Fruit fly (Drosophila melanogaster) whole organism, embryonic: ENCODE measurements around the gene djl.

Experiments
- Abd-B ChIP-seq: fragments of 200-800 bp; sonication (Bioruptor generic); optimal IDR thresholded peaks from 2 replicates; lab custom pipeline; 2018; ENCODE audit warnings: missing biosample characterization, mild to moderate bottlenecking, missing genetic modification characterization, moderate library complexity
- Atf6 ChIP-seq: fragments of 200-800 bp; sonication (Bioruptor generic); IDR thresholded peaks from 2 replicates; pipeline ENCODE4 v1.3.6; 2022; ENCODE audit warnings: missing biosample characterization, missing genetic modification characterization
- CG10431 ChIP-seq: fragments of 200-800 bp; sonication (Bioruptor generic); optimal IDR thresholded peaks from 3 replicates; lab custom pipeline; 2018; ENCODE audit warnings: missing biosample characterization, mild to moderate bottlenecking, missing genetic modification characterization
- CG11247 ChIP-seq: fragments of 200-800 bp; sonication (Bioruptor generic); IDR thresholded peaks from 2 replicates; pipeline ENCODE4 v1.3.6; 2022; ENCODE audit warnings: missing biosample characterization, missing genetic modification characterization
- CG12236 ChIP-seq: fragments of 200-800 bp; sonication (Bioruptor generic); optimal IDR thresholded peaks from 2 replicates; lab custom pipeline; 2016; ENCODE audit warnings: missing biosample characterization, missing genetic modification characterization
- CG13287 ChIP-seq: fragments of 200-800 bp; sonication (Bioruptor generic); IDR thresholded peaks from 2 replicates; pipeline ENCODE4 v1.3.6; 2022; ENCODE audit warnings: missing biosample characterization, missing genetic modification characterization; ENCODE audit not compliant: partially characterized antibody
- CG13624 ChIP-seq: fragments of 200-800 bp; sonication (Bioruptor generic); optimal IDR thresholded peaks from 2 replicates; lab custom pipeline; 2016; ENCODE audit warnings: missing biosample characterization, missing genetic modification characterization
- CG13775 ChIP-seq: fragments of 200-800 bp; sonication (Bioruptor generic); optimal IDR thresholded peaks from 3 replicates; lab custom pipeline; 2017; ENCODE audit warnings: missing biosample characterization, mild to moderate bottlenecking, missing genetic modification characterization
- CG13894 ChIP-seq: fragments of 200-800 bp; sonication (Bioruptor generic); optimal IDR thresholded peaks from 3 replicates; lab custom pipeline; 2018; ENCODE audit warnings: missing biosample characterization, mild to moderate bottlenecking, missing genetic modification characterization, moderate library complexity
- CG15269 ChIP-seq: fragments of 200-800 bp; sonication (Bioruptor generic); optimal IDR thresholded peaks from 2 replicates; lab custom pipeline; 2018; ENCODE audit warnings: missing biosample characterization, mild to moderate bottlenecking, missing genetic modification characterization, moderate library complexity
- CG1603 ChIP-seq: fragments of 200-800 bp; sonication (Bioruptor generic); optimal IDR thresholded peaks from 2 replicates; lab custom pipeline; 2019; ENCODE audit warnings: missing biosample characterization, mild to moderate bottlenecking, missing genetic modification characterization, moderate library complexity
- CG16779 ChIP-seq: fragments of 200-800 bp; sonication (Bioruptor generic); IDR thresholded peaks from 2 replicates; pipeline ENCODE4 v1.3.6; 2022; ENCODE audit warnings: missing biosample characterization, missing genetic modification characterization
- CG17361 ChIP-seq: fragments of 200-800 bp; sonication (Bioruptor generic); IDR thresholded peaks from 3 replicates; pipeline ENCODE4 v1.3.6; 2022; ENCODE audit warnings: missing biosample characterization, missing genetic modification characterization
- CG2678 ChIP-seq: fragments of 200-800 bp; sonication (Bioruptor generic); optimal IDR thresholded peaks from 3 replicates; lab custom pipeline; 2019; ENCODE audit warnings: missing biosample characterization, mild to moderate bottlenecking, missing genetic modification characterization, moderate library complexity
- CG2889 ChIP-seq: fragments of 200-800 bp; sonication (Bioruptor generic); IDR thresholded peaks from 3 replicates; pipeline ENCODE4 v1.3.6; 2022; ENCODE audit warnings: missing biosample characterization, missing genetic modification characterization
- CG4854 ChIP-seq: fragments of 200-800 bp; sonication (Bioruptor generic); optimal IDR thresholded peaks from 2 replicates; lab custom pipeline; 2016; ENCODE audit warnings: missing biosample characterization, missing genetic modification characterization, inconsistent platforms
- CG7271 ChIP-seq: fragments of 200-800 bp; sonication (Bioruptor generic); optimal IDR thresholded peaks from 2 replicates; lab custom pipeline; 2018; ENCODE audit warnings: missing biosample characterization, mild to moderate bottlenecking, missing genetic modification characterization, moderate library complexity
- CG8281 ChIP-seq: fragments of 200-800 bp; sonication (Bioruptor generic); optimal IDR thresholded peaks from 2 replicates; lab custom pipeline; 2018; ENCODE audit warnings: missing biosample characterization, mild to moderate bottlenecking, missing genetic modification characterization, moderate library complexity
- CG8290 ChIP-seq, 3 experiments: fragments of 200-800 bp; sonication (Bioruptor generic); optimal IDR thresholded peaks; 2 replicates each; lab custom pipeline; 2016 to 2019; ENCODE audit warnings: missing biosample characterization in 3 of 3, missing genetic modification characterization in 3 of 3, mild to moderate bottlenecking in 2 of 3, moderate library complexity in 1 of 3
- CG8478 ChIP-seq: fragments of >200 bp; optimal IDR thresholded peaks from 2 replicates; lab custom pipeline; 2018
- D19B ChIP-seq: fragments of 200-800 bp; sonication (Bioruptor generic); optimal IDR thresholded peaks from 2 replicates; lab custom pipeline; 2017; ENCODE audit warnings: missing biosample characterization, mild to moderate bottlenecking, missing genetic modification characterization
- Dll ChIP-seq: fragments of 200-800 bp; sonication (Bioruptor generic); IDR thresholded peaks from 4 replicates; pipeline ENCODE4 v1.3.6; 2022; ENCODE audit warnings: missing biosample characterization, missing genetic modification characterization; ENCODE audit not compliant: partially characterized antibody
- Ets97D ChIP-seq: fragments of 200-800 bp; sonication (Bioruptor generic); optimal IDR thresholded peaks from 3 replicates; lab custom pipeline; 2016; ENCODE audit warnings: missing biosample characterization, missing genetic modification characterization
- Fer3 ChIP-seq: fragments of 200-800 bp; sonication (Bioruptor generic); optimal IDR thresholded peaks from 2 replicates; lab custom pipeline; 2018; ENCODE audit warnings: missing biosample characterization, mild to moderate bottlenecking, missing genetic modification characterization, moderate library complexity
- HmgZ ChIP-seq: fragments of 200-800 bp; sonication (Bioruptor generic); optimal IDR thresholded peaks from 2 replicates; lab custom pipeline; 2018; ENCODE audit warnings: missing biosample characterization, mild to moderate bottlenecking, missing genetic modification characterization
- Hmx ChIP-seq: fragments of 200-800 bp; sonication (Bioruptor generic); optimal IDR thresholded peaks from 2 replicates; lab custom pipeline; 2016; ENCODE audit warnings: missing biosample characterization, missing genetic modification characterization
- Hsf ChIP-seq: fragments of 200-800 bp; sonication (Bioruptor generic); optimal IDR thresholded peaks from 3 replicates; lab custom pipeline; 2016; ENCODE audit warnings: missing biosample characterization, missing genetic modification characterization
- Mrtf ChIP-seq: fragments of 200-800 bp; sonication (Bioruptor generic); IDR thresholded peaks from 3 replicates; pipeline ENCODE4 v1.3.6; 2022; ENCODE audit warnings: missing biosample characterization, missing genetic modification characterization
- NfI ChIP-seq: fragments of 200-800 bp; sonication (Bioruptor generic); optimal IDR thresholded peaks from 3 replicates; lab custom pipeline; 2018; ENCODE audit warnings: missing biosample characterization, mild to moderate bottlenecking, missing genetic modification characterization, moderate library complexity
- Rfx ChIP-seq: fragments of 200-800 bp; sonication (Bioruptor generic); IDR thresholded peaks from 2 replicates; pipeline ENCODE4 v1.3.6; 2022; ENCODE audit warnings: missing biosample characterization, missing genetic modification characterization
- Stat92E ChIP-seq, 3 experiments: fragments of >200 bp in 2 of 3; fragments of 200-800 bp in 1 of 3; sonication (Bioruptor generic) in 1 of 3; optimal IDR thresholded peaks; 2 replicates each; lab custom pipeline; 2017 to 2019; ENCODE audit warnings: missing biosample characterization in 3 of 3, missing genetic modification characterization in 3 of 3, mild to moderate bottlenecking in 1 of 3, moderate library complexity in 1 of 3
- Tbp ChIP-seq: fragments of >200 bp; optimal IDR thresholded peaks from 2 replicates; lab custom pipeline; 2018; ENCODE audit warnings: missing biosample characterization, missing genetic modification characterization
- Xbp1 ChIP-seq: fragments of 200-800 bp; sonication (Bioruptor generic); optimal IDR thresholded peaks from 3 replicates; lab custom pipeline; 2016; ENCODE audit warnings: missing biosample characterization, mild to moderate bottlenecking, missing genetic modification characterization
- ac ChIP-seq: fragments of 200-800 bp; sonication (Bioruptor generic); optimal IDR thresholded peaks from 3 replicates; lab custom pipeline; 2017; ENCODE audit warnings: missing biosample characterization, mild to moderate bottlenecking, missing genetic modification characterization
- ap ChIP-seq: fragments of 200-800 bp; sonication (Bioruptor generic); IDR thresholded peaks from 2 replicates; pipeline ENCODE4 v1.3.6; 2022; ENCODE audit warnings: missing biosample characterization, missing genetic modification characterization
- chm ChIP-seq: fragments of 200-800 bp; sonication (Bioruptor generic); IDR thresholded peaks from 2 replicates; pipeline ENCODE4 v1.3.6; 2022; ENCODE audit warnings: missing biosample characterization, missing genetic modification characterization
- ewg ChIP-seq: fragments of 200-800 bp; sonication (Bioruptor generic); optimal IDR thresholded peaks from 3 replicates; lab custom pipeline; 2017; ENCODE audit warnings: mild to moderate bottlenecking, missing biosample characterization, missing genetic modification reagents, missing genetic modification characterization
- fru ChIP-seq: fragments of >200 bp; optimal IDR thresholded peaks from 2 replicates; lab custom pipeline; 2017
- gce ChIP-seq: fragments of 200-800 bp; sonication (Bioruptor generic); IDR thresholded peaks from 3 replicates; pipeline ENCODE4 v1.3.6; 2022; ENCODE audit warnings: missing biosample characterization, missing genetic modification characterization
- gsb ChIP-seq: fragments of 200-800 bp; sonication (Bioruptor generic); IDR thresholded peaks from 2 replicates; pipeline ENCODE4 v1.3.6; 2022; ENCODE audit warnings: missing biosample characterization, missing genetic modification characterization
- hth ChIP-seq: fragments of >200 bp; optimal IDR thresholded peaks from 2 replicates; lab custom pipeline; 2017; ENCODE audit warnings: inconsistent platforms
- nerfin-2 ChIP-seq: fragments of 200-800 bp; sonication (Bioruptor generic); IDR thresholded peaks from 2 replicates; pipeline ENCODE4 v1.3.6; 2022; ENCODE audit warnings: missing biosample characterization, missing genetic modification characterization; ENCODE audit not compliant: partially characterized antibody
- pita ChIP-seq: fragments of 200-800 bp; sonication (Bioruptor generic); optimal IDR thresholded peaks from 2 replicates; lab custom pipeline; 2017; ENCODE audit warnings: missing biosample characterization, mild to moderate bottlenecking, missing genetic modification characterization
- repo ChIP-seq: fragments of 200-800 bp; sonication (Bioruptor generic); optimal IDR thresholded peaks from 2 replicates; lab custom pipeline; 2016; ENCODE audit warnings: missing biosample characterization, missing genetic modification characterization
- sna ChIP-seq: fragments of 200-800 bp; sonication (Bioruptor generic); IDR thresholded peaks from 2 replicates; pipeline ENCODE4 v1.3.6; 2022; ENCODE audit warnings: missing biosample characterization, missing genetic modification characterization; ENCODE audit not compliant: partially characterized antibody
- sob ChIP-seq: fragments of 200-800 bp; sonication (Bioruptor generic); IDR thresholded peaks from 2 replicates; pipeline ENCODE4 v1.3.6; 2022; ENCODE audit warnings: missing biosample characterization, missing genetic modification characterization
- sr ChIP-seq: fragments of 200-800 bp; sonication (Bioruptor generic); IDR thresholded peaks from 3 replicates; pipeline ENCODE4 v1.3.6; 2022; ENCODE audit warnings: missing biosample characterization, missing genetic modification characterization
- stwl ChIP-seq: fragments of 200-800 bp; sonication (Bioruptor generic); optimal IDR thresholded peaks from 3 replicates; lab custom pipeline; 2018; ENCODE audit warnings: missing biosample characterization, mild to moderate bottlenecking, missing genetic modification characterization, moderate library complexity
- unpg ChIP-seq: fragments of 200-800 bp; sonication (Bioruptor generic); optimal IDR thresholded peaks from 3 replicates; lab custom pipeline; 2018; ENCODE audit warnings: missing biosample characterization, mild to moderate bottlenecking, missing genetic modification characterization, moderate library complexity
- zf30C ChIP-seq: fragments of 200-800 bp; sonication (Bioruptor generic); optimal IDR thresholded peaks from 3 replicates; lab custom pipeline; 2018; ENCODE audit warnings: missing biosample characterization, mild to moderate bottlenecking, missing genetic modification characterization
- zfh1 ChIP-seq: fragments of 200-800 bp; sonication (Bioruptor generic); IDR thresholded peaks from 3 replicates; pipeline ENCODE4 v1.3.6; 2022; ENCODE audit warnings: missing biosample characterization, missing genetic modification characterization
- zfh2 ChIP-seq: fragments of 200-800 bp; sonication (Bioruptor generic); optimal IDR thresholded peaks from 2 replicates; lab custom pipeline; 2016; ENCODE audit warnings: missing biosample characterization, missing genetic modification characterization

The djl gene

DNA sequence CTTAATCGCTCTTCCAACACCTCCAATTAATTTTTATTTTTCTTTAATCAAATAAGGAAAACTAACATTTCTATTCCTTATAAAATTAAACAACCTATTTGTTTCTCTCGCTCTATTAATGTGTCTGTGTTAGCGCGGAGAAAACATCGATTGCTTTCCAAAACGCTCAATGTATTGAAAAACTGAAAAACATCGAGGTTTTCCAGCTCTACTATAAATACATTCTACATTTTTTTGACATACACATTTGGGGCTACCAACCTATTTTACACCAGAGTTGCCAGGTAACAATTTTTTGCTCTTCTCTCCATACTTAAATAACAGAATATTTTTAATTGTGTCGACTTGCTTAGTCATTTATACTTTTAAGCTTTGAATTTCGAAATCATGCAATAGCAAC, 31.3 kb downstream of the djl start (continued):
- TF ChIP-seq sr (GFP tag; lab: Robert Waterston, UW): no peak
- peak; percentile 34 for TF ChIP-seq unpg (GFP tag; lab: Kevin White, UChicago)
- peak; percentile 71 for TF ChIP-seq CG8290 (GFP tag; optimal IDR thresholded peaks at IDR 0.05; lab: Kevin White, UChicago)
- TF ChIP-seq CG8290 (tag; optimal IDR thresholded peaks at IDR 0.05; lab: Kevin White, UChicago): no peak
- no peak for TF ChIP-seq sob (GFP tag; lab: Robert Waterston, UW)
- TF ChIP-seq Abd-B (GFP tag; lab: Kevin White, UChicago): peak; percentile 18
- TF ChIP-seq ewg: no peak
- no peak for TF ChIP-seq nerfin-2 (GFP tag; lab: Robert Waterston, UW)
- TF ChIP-seq CG16779: no peak
- no peak for TF ChIP-seq ac (GFP tag; lab: Kevin White, UChicago)
- TF ChIP-seq chm (GFP tag; lab: Robert Waterston, UW): peak; percentile 11; the same call in 1 of the 2 replicates
- TF ChIP-seq Xbp1 (GFP tag; lab: Kevin White, UChicago): peak; percentile 44
- TF ChIP-seq Mrtf (GFP tag; lab: Robert Waterston, UW): no peak
- TF ChIP-seq HmgZ: peak; percentile 52
- TF ChIP-seq CG8478 (lab: Kevin White, UChicago): no peak
- TF ChIP-seq Tbp: no peak
- no peak for TF ChIP-seq CG10431 (GFP tag; lab: Kevin White, UChicago)
- no peak for TF ChIP-seq CG2678 (tag; lab: Kevin White, UChicago)
- TF ChIP-seq Dll (GFP tag; lab: Robert Waterston, UW): peak; percentile 75
- peak; percentile 54 for TF ChIP-seq CG13624 (GFP tag; lab: Kevin White, UChicago)
- TF ChIP-seq CG15269 (tag; lab: Kevin White, UChicago): no peak
- TF ChIP-seq repo (GFP tag; lab: Kevin White, UChicago): no peak
- TF ChIP-seq Ets97D (GFP tag; lab: Kevin White, UChicago): peak; percentile 73
- TF ChIP-seq zfh1 (GFP tag; lab: Robert Waterston, UW): 0 out of 3 replicates have a peak, but pooled peaks have one; percentile 5
- TF ChIP-seq Hsf: peak; percentile 34
- TF ChIP-seq CG12236: no peak
- TF ChIP-seq Rfx (GFP tag; lab: Robert Waterston, UW): peak; percentile 43; the same call in 1 of the 2 replicates
- TF ChIP-seq Atf6: no peak
- TF ChIP-seq zf30C: peak; percentile 44
- peak; percentile 99 for TF ChIP-seq stwl
- no peak for TF ChIP-seq D19B (GFP tag; lab: Kevin White, UChicago)
- no peak for TF ChIP-seq Fer3 (tag; lab: Kevin White, UChicago)
- peak; percentile 96 for TF ChIP-seq CG8281
- TF ChIP-seq Stat92E (GFP tag; optimal IDR thresholded peaks at IDR 0.05; lab: Kevin White, UChicago): no peak
- TF ChIP-seq ap (GFP tag; lab: Robert Waterston, UW): no peak
- TF ChIP-seq zfh2 (GFP tag; lab: Kevin White, UChicago): peak; percentile 27
- peak; percentile 3 for TF ChIP-seq CG13775
- peak; percentile 70 for TF ChIP-seq CG1603 (tag; lab: Kevin White, UChicago)
- TF ChIP-seq CG4854 (GFP tag; lab: Kevin White, UChicago): peak; percentile 0
- no peak for TF ChIP-seq CG7271 (tag; lab: Kevin White, UChicago)
- TF ChIP-seq gce (GFP tag; lab: Robert Waterston, UW): no peak
- TF ChIP-seq pita (GFP tag; lab: Kevin White, UChicago): peak; percentile 10
- TF ChIP-seq fru: no peak
- TF ChIP-seq CG13287: peak; percentile 80
- TF ChIP-seq CG17361 (GFP tag; lab: Robert Waterston, UW): no peak
- no peak for TF ChIP-seq Hmx (GFP tag; lab: Kevin White, UChicago)
- TF ChIP-seq sna: peak; percentile 44
- peak; percentile 10 for TF ChIP-seq NfI
- TF ChIP-seq gsb (GFP tag; lab: Robert Waterston, UW): no peak
- no peak for TF ChIP-seq CG13894 (tag; lab: Kevin White, UChicago)
- TF ChIP-seq hth: no peak
- no peak for TF ChIP-seq CG2889 (GFP tag; lab: Robert Waterston, UW)
- TF ChIP-seq CG11247 (GFP tag; lab: Robert Waterston, UW): no peak
